Fruit fly (Drosophila melanogaster) whole organism, larva: ENCODE results near the gene pon.

ENCODE experiments used
- noc ChIP-seq: fragments of 200-800 bp; sonication (Bioruptor generic); optimal IDR thresholded peaks from 3 replicates; lab custom pipeline; 2019; ENCODE audit warnings: missing biosample characterization, mild to moderate bottlenecking, missing genetic modification characterization, moderate library complexity

The pon gene

DNA sequence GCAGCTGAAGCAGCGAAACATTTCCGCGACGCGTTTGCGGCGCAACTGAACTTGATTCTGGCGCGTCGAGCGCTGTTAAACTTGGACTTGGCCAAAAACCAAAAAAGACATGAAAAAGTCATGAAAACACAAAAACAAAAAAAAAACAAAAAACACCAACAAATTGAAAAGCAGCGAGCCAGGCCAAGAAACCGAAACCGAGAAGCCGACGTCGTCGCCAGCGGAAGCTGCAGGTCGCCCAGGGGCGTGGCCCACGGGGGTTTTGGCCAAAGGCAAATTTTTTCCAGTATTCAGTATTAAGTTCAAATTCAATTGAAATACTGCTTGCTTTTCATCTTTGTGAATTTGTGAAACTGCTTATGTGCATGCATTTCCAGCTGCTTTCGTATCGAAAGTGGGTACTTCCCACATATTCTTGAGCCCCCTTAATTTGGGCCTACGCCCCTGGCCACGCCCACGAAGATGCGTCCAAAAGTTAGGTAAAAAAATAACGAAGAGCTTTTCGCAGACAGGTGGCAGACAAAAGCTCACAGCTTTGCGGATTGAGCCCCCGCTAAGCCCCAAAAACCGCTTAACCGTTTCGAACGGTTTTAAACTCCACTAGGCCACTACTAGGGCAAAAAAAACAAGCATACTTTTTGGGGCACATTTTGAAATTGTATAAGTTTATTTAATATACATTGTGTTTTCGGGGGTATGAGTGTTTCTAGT is 30.7 kb downstream of the pon start, which contains the start of gene CG3009:
Gene CG3009, minus strand, starts transcription at position 51 of the 711 bp plus-strand sequence.
- TF ChIP-seq noc (tag; lab: Kevin White, UChicago), result peak; percentile 94

DNA sequence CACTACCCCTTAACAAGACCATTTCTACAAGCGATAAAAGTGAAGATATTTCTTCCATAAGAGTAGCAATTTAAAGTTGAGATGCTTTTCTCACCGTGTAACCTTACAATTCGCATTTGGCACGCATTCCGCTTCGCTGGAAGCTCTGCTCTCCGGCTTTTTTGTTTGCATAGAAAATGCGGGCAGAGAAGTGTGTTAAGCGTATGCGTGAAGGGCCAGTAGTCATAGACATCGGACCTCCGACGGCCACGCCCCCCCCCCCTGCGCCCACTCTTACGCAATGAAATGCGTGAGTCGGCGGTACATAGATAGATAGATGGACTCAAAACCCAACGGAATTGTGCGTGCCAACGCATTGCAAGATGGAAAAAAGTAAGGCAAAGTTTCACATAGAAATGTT is 33.3 kb downstream of the pon start:
- TF ChIP-seq noc (tag; lab: Kevin White, UChicago), result no peak

DNA sequence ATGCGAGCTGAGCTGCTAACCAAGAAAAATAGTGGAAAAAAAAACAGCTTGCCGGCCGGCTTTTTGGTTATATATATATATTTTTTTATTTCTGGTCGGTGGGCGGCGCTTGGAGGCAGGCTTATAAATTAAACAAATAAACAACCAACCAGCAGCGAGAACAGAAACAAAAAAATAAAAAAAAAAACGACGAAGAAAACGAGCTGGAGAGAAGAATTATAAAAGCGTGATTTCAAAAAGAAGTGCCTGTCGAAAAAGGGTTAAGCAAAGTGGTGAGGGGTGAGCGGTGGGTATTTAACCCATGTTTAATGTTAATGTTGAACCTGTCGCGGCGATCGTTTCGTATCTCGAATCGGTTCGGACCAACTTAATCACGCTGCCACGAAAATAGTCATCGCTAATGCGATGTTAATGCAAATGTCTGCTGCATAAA is 35.1 kb downstream of the pon start:
- TF ChIP-seq noc (tag; lab: Kevin White, UChicago), result no peak

DNA sequence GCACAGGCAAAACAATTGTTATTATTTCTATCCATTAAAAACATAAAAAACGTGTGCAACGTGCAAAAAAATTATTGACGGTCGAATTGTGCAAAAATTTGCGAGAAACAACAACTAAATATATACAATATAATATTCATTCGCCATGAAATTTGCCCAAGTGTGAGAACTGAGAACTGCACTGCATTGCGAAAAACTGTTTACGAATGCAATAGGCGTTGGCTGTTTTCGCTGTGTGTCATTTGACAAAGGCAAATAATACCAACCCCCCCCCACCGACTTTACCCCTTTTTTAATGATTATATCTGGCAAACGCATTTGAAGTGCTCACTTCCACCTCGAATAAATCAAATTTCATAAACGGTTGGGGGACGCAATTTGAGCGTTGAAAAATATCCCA is 38.9 kb downstream of the pon start:
- no peak for TF ChIP-seq noc (tag; lab: Kevin White, UChicago)

DNA sequence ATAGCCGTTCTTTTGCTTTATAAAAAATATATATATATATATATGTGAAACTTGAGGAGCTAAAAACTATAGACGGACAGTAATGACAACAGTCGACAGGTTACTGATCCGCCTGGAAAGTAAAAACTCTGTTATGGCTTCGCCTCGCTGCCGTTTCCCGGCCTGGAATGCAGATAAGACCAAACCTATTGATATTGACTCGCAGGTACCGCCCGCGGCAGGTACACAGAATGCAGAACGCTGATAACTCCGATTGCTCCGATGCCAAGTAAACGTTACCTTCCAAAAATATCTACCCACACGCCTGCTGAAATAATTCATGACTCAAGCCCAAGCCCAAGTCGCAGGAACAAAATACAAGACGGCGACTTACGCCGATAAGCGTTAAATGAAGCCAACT is 41.3 kb downstream of the pon start:
- TF ChIP-seq noc (tag; lab: Kevin White, UChicago), result no peak

DNA sequence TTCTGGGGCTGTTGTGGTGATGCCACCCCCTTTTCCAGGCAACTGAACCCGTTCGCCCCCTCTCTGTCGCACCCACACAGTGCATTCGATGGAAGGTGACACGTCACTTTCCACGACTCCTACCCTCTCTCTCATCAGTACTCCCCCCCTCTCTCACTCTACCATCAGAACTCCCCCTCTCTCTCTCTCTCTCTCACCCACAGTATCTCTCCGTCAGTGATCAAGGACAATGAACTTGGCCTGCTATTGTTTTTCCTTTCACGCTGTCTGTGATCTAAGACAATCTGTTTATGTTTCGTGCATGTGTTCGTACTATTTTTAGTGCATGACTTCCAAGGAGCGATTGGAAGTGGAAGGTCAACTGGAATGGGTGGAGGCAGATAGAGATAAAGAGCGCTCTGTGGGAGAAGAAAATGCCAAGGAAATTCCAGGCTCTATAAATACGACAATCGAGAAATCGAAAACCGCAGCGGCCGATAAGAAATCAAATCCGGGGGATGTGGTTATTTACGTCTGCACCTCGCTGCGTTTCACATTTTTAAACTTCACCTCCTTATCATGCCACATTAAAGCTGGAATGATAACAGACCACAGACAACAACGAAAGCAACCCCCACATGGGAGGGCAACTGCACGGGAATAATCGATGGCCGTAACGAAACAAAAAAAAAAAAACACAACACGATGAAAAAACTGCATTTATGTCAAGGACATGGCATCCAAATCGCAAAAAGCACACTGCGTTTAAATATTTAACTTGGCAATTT is 42.2 kb downstream of the pon start:
- no peak for TF ChIP-seq noc (tag; lab: Kevin White, UChicago)

DNA sequence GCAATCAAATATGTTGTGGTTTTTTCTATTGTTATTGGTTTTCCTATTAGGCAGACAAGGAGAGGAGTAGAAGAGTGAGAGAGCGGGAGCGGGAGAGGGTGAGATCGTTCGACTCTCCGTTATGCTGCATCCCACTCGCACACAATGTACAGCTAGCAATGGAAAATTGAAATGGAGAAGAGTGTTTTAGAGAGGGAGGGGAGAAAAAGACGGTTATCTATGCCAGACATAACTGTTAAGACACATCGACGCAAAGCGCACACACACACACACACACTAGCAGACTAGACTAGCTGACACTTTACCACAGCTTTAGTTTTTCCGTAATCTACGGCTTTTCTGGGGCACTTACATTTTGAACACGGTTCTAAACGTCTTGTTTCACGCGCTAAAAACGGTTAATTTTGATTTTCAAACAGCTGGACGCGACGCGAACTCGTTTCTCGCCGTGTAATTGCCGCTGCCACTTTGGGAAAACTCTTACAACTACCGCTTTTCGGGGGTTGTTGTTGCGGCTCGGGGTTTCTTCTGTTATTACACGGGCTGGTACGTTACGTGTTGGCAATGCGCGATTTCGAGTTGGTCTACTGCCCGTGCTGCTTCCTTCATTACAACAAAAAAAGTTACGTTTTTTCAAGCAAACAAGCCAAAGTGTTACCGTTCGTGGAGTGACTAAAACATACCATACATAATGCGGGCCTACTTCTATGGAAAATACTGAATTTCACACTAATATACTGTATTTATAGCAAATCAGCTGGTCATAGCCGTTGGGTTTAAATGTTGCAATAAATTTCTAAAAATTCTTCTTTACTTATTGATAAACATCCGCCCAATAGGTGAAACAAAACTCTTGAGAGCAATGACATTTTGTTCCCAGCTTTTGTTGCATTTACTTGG is 43.0 kb downstream of the pon start, which contains the start of gene fzr:
Gene fzr, minus strand, starts transcription at position 625 of the 900 bp plus-strand sequence.
- no peak for TF ChIP-seq noc (tag; lab: Kevin White, UChicago)

DNA sequence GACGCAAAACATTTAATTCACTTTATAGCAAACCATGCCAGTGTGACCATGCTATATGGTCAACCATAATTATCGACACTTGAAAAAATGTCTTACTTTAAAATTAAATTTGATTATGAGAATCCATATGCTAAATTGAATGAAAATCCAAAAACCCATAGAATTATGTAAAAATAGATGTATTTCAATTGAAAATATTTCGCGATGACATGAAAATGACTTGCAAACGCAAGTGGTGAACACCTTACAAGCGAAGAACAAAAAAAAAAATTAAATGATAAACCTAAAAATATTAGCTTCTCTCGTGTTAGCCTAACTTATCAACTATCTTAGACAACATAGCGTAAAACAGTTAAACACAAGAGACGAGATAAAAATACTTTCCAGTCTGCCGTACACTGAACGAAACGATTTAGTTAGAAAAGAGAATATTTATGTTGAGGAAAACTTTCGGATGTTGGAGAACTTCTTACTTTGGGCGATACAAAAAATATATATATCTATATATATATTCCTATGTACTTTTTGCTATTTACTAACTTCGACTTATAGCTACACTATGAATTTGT is 43.8 kb downstream of the pon start:
- TF ChIP-seq noc (tag; lab: Kevin White, UChicago), result peak; percentile 27

DNA sequence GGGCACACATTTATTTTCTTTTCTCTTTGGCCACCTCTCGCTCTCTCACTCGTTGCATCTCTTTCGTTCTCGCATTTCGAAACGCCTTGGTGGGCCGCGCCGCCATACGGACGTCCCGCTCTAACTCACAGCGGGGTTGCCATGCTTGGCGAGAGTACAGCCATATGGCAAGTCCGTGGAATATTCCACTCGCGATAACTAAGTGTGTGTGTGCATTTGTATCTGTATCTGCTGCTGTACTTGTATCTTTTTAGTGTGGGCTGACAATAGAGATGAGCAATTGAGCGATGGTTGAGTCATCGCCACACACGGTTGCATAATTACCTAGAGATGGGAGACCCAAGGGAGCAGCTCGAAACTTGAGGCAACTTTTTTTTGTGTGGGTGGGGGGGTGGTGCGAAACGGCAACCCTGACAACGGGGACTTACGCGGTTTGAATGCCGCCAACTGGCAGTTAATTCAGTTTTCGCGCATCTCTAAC is 48.4 kb downstream of the pon start:
- peak; percentile 70 for TF ChIP-seq noc (tag; lab: Kevin White, UChicago)

DNA sequence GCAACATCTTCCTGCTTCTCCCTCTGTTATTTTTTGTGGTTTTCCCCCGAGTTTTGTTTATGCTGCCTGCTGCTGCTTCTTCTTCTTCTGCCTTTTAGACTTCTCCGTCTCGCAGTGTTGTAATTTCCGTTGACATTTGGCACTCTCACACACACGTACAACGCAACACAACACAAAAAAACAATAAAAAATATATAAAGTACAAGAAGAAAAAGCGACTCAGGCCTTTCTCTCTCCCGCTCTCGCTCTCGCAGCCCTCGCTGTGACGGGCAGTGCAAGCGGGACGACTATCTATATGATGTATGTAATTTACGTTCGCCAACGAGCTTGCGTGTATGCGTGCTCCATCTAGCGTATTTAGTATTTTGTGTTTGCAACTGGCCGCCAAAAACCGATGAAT is 50.0 kb downstream of the pon start:
- TF ChIP-seq noc (tag; lab: Kevin White, UChicago), result peak; percentile 19

DNA sequence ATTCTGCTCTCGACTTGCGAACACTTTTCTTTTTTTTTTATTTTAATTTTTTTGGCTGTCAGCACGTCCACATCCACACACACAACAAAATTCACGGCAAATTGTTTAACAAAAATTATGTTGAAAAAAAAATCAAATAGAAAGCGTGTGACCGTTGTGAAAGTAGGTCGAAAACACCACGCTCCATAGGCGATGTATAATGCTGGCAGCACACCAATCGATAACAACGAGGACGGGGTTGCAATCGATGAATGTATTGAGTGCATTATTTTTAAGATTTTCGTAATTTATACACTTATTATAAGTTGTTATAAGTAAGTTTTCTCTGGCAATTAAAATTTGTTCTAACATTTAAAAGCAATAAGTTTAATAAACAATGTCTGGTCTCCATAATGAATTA is 50.6 kb downstream of the pon start, which contains the start of gene Pp2C1:
Gene Pp2C1, minus strand, starts transcription at position 181 of the 400 bp plus-strand sequence.
- TF ChIP-seq noc (tag; lab: Kevin White, UChicago), result no peak

DNA sequence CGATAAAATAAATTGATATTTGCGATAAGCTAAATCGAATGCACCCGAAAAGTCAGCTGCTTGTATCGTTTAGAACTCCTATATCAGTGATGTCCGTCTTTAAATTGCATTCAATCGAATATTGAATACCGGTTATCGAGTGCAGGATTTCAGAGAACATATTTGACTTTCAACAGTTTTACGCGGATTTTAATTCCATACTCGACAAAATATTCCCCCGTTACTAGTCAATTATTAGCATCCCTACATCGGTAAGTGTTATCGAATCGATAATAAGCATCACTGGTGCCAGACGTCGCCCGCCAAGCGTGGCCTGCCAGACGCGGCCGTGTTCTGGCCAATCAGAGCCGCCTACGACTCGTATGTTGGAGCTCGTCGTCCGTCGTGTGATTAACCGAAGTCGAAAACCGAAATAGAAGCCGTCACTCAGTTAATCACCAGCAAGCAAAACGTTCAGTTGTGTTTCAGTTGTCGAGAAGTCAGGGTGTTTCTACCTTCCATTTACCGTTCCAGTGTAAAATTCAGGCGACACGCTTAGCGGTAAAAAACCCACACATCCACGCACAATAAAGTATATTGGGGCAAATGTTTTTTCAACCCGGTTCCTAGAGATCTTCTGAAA is 51.8 kb downstream of the pon start, which contains the start of gene ctp:
Gene ctp, plus strand, starts transcription at position 23 of the 622 bp plus-strand sequence.
- TF ChIP-seq noc (tag; lab: Kevin White, UChicago), result peak; percentile 43
